Fruit fly (Drosophila melanogaster) whole organism, embryonic: ENCODE results near the gene cactin.
A peak's percentile ranks its signal among the peaks of the same experiment; 100 is the strongest.

Source experiments
- CG10274 ChIP-seq: fragments of 200-800 bp; sonication (Bioruptor generic); optimal IDR thresholded peaks from 3 replicates; lab custom pipeline; 2017; ENCODE audit warnings: missing biosample characterization, mild to moderate bottlenecking, missing genetic modification characterization
- CG10959 ChIP-seq: fragments of 200-800 bp; sonication (Bioruptor generic); IDR thresholded peaks from 2 replicates; pipeline ENCODE4 v1.3.6; 2022; ENCODE audit warnings: missing biosample characterization, missing genetic modification characterization
- CG11696 ChIP-seq: fragments of 200-800 bp; sonication (Bioruptor generic); IDR thresholded peaks from 2 replicates; pipeline ENCODE4 v1.3.6; 2022; ENCODE audit warnings: missing biosample characterization, missing genetic modification characterization
- CG12219 ChIP-seq: fragments of 200-800 bp; sonication (Bioruptor generic); optimal IDR thresholded peaks from 3 replicates; lab custom pipeline; 2018; ENCODE audit warnings: missing biosample characterization, mild to moderate bottlenecking, missing genetic modification characterization
- CG15514 ChIP-seq: fragments of 200-800 bp; sonication (Bioruptor generic); optimal IDR thresholded peaks from 3 replicates; lab custom pipeline; 2017; ENCODE audit warnings: missing biosample characterization, missing genetic modification characterization, mild to moderate bottlenecking, moderate library complexity, missing genetic modification reagents
- CG17829 ChIP-seq: fragments of 200-800 bp; optimal IDR thresholded peaks from 2 replicates; lab custom pipeline; 2019; ENCODE audit warnings: missing biosample characterization, mild to moderate bottlenecking, missing genetic modification characterization, moderate library complexity
- CG18599 ChIP-seq: fragments of 200-800 bp; sonication (Bioruptor generic); optimal IDR thresholded peaks from 3 replicates; lab custom pipeline; 2017; ENCODE audit warnings: missing biosample characterization, missing genetic modification characterization, mild to moderate bottlenecking, moderate library complexity, missing genetic modification reagents
- CG18619 ChIP-seq: fragments of 200-800 bp; sonication (Bioruptor generic); optimal IDR thresholded peaks from 3 replicates; lab custom pipeline; 2017; ENCODE audit warnings: missing biosample characterization, mild to moderate bottlenecking, missing genetic modification characterization
- CG30020 ChIP-seq: fragments of 200-800 bp; optimal IDR thresholded peaks from 2 replicates; lab custom pipeline; 2019; ENCODE audit warnings: missing biosample characterization, mild to moderate bottlenecking, missing genetic modification characterization, moderate library complexity
- CG3163 ChIP-seq: fragments of 200-800 bp; sonication (Bioruptor generic); optimal IDR thresholded peaks from 3 replicates; lab custom pipeline; 2016; ENCODE audit warnings: missing biosample characterization, missing genetic modification characterization
- CG32767 ChIP-seq: fragments of 200-800 bp; sonication (Bioruptor generic); IDR thresholded peaks from 2 replicates; pipeline ENCODE4 v1.3.6; 2022; ENCODE audit warnings: missing biosample characterization, missing genetic modification characterization
- CG32772 ChIP-seq: fragments of 200-800 bp; sonication (Bioruptor generic); IDR thresholded peaks from 2 replicates; pipeline ENCODE4 v1.3.6; 2022; ENCODE audit warnings: missing biosample characterization, missing genetic modification characterization
- CG4617 ChIP-seq: fragments of 200-800 bp; sonication (Bioruptor generic); optimal IDR thresholded peaks from 3 replicates; lab custom pipeline; 2016; ENCODE audit warnings: missing biosample characterization, missing genetic modification characterization, borderline replicate concordance
- CG7928 ChIP-seq: fragments of 200-800 bp; sonication (Bioruptor generic); optimal IDR thresholded peaks from 2 replicates; lab custom pipeline; 2017; ENCODE audit warnings: missing biosample characterization, mild to moderate bottlenecking, missing genetic modification characterization
- CG7987 ChIP-seq: fragments of 200-800 bp; sonication (Bioruptor generic); optimal IDR thresholded peaks from 2 replicates; lab custom pipeline; 2018; ENCODE audit warnings: missing biosample characterization, mild to moderate bottlenecking, missing genetic modification characterization, moderate library complexity
- CG9727 ChIP-seq: fragments of 200-800 bp; sonication (Bioruptor generic); optimal IDR thresholded peaks from 3 replicates; lab custom pipeline; 2017; ENCODE audit warnings: missing biosample characterization, mild to moderate bottlenecking, missing genetic modification characterization
- CoRest ChIP-seq: fragments of 200-800 bp; sonication (Bioruptor generic); optimal IDR thresholded peaks from 3 replicates; lab custom pipeline; 2018; ENCODE audit warnings: missing biosample characterization, mild to moderate bottlenecking, missing genetic modification characterization, moderate library complexity
- D19A ChIP-seq: fragments of 200-800 bp; optimal IDR thresholded peaks from 3 replicates; lab custom pipeline; 2019; ENCODE audit warnings: missing biosample characterization, mild to moderate bottlenecking, missing genetic modification characterization, moderate library complexity
- Dip3 ChIP-seq: fragments of 200-800 bp; sonication (Bioruptor generic); optimal IDR thresholded peaks from 3 replicates; lab custom pipeline; 2016; ENCODE audit warnings: missing biosample characterization, missing genetic modification characterization
- Dll ChIP-seq: fragments of 200-800 bp; sonication (Bioruptor generic); IDR thresholded peaks from 4 replicates; pipeline ENCODE4 v1.3.6; 2022; ENCODE audit warnings: missing biosample characterization, missing genetic modification characterization; ENCODE audit not compliant: partially characterized antibody
- Doc3 ChIP-seq: fragments of 200-800 bp; sonication (Bioruptor generic); IDR thresholded peaks from 3 replicates; pipeline ENCODE4 v1.3.6; 2022; ENCODE audit warnings: missing biosample characterization, missing genetic modification characterization; ENCODE audit not compliant: partially characterized antibody
- Dref ChIP-seq: fragments of 200-800 bp; sonication (Bioruptor generic); IDR thresholded peaks from 2 replicates; pipeline ENCODE4 v1.3.6; 2022; ENCODE audit warnings: missing biosample characterization, missing genetic modification characterization
- E2f2 ChIP-seq: fragments of 200-800 bp; sonication (Bioruptor generic); IDR thresholded peaks from 2 replicates; pipeline ENCODE4 v1.3.6; 2022; ENCODE audit warnings: missing biosample characterization, missing genetic modification characterization
- Eip74EF ChIP-seq, 2 experiments: fragments of 200-800 bp in 1 of 2; fragments of >200 bp in 1 of 2; sonication (Bioruptor generic) in 1 of 2; optimal IDR thresholded peaks; 2 replicates each; lab custom pipeline; 2017 to 2019; ENCODE audit warnings: missing biosample characterization in 2 of 2, missing genetic modification characterization in 2 of 2, mild to moderate bottlenecking in 1 of 2, moderate library complexity in 1 of 2
- H2.0 ChIP-seq: fragments of 200-800 bp; sonication (Bioruptor generic); IDR thresholded peaks from 2 replicates; pipeline ENCODE4 v1.3.6; 2022; ENCODE audit warnings: missing biosample characterization, missing genetic modification characterization
- HLHmδ ChIP-seq: fragments of 200-800 bp; sonication (Bioruptor generic); optimal IDR thresholded peaks from 2 replicates; lab custom pipeline; 2018; ENCODE audit warnings: missing biosample characterization, mild to moderate bottlenecking, missing genetic modification characterization, moderate library complexity
- Hey ChIP-seq: fragments of 200-800 bp; sonication (Bioruptor generic); optimal IDR thresholded peaks from 3 replicates; lab custom pipeline; 2018; ENCODE audit warnings: missing biosample characterization, mild to moderate bottlenecking, missing genetic modification characterization
- NC2β ChIP-seq: fragments of 200-800 bp; sonication (Bioruptor generic); optimal IDR thresholded peaks from 2 replicates; lab custom pipeline; 2016; ENCODE audit warnings: missing biosample characterization, missing genetic modification characterization
- Rx ChIP-seq: fragments of 200-800 bp; sonication (Bioruptor generic); IDR thresholded peaks from 2 replicates; pipeline ENCODE4 v1.3.6; 2022; ENCODE audit warnings: missing biosample characterization, missing genetic modification characterization
- Ssrp ChIP-seq: fragments of 200-800 bp; sonication (Bioruptor generic); optimal IDR thresholded peaks from 2 replicates; lab custom pipeline; 2018; ENCODE audit warnings: missing biosample characterization, mild to moderate bottlenecking, missing genetic modification characterization, moderate library complexity
- Stat92E ChIP-seq, 3 experiments: fragments of >200 bp in 2 of 3; fragments of 200-800 bp in 1 of 3; sonication (Bioruptor generic) in 1 of 3; optimal IDR thresholded peaks; 2 replicates each; lab custom pipeline; 2017 to 2019; ENCODE audit warnings: missing biosample characterization in 3 of 3, missing genetic modification characterization in 3 of 3, mild to moderate bottlenecking in 1 of 3, moderate library complexity in 1 of 3
- Taf1 ChIP-seq: fragments of 200-800 bp; sonication (Bioruptor generic); IDR thresholded peaks from 2 replicates; pipeline ENCODE4 v1.3.6; 2022; ENCODE audit warnings: missing biosample characterization, missing genetic modification characterization
- Xrp1 ChIP-seq: fragments of 200-800 bp; sonication (Bioruptor generic); IDR thresholded peaks from 2 replicates; pipeline ENCODE4 v1.3.6; 2022; ENCODE audit warnings: missing biosample characterization, missing genetic modification characterization
- abd-A ChIP-seq: fragments of 200-800 bp; sonication (Bioruptor generic); optimal IDR thresholded peaks from 3 replicates; lab custom pipeline; 2019; ENCODE audit warnings: missing biosample characterization, mild to moderate bottlenecking, missing genetic modification characterization, moderate library complexity
- ato ChIP-seq: fragments of 200-800 bp; sonication (Bioruptor generic); IDR thresholded peaks from 2 replicates; pipeline ENCODE4 v1.3.6; 2022; ENCODE audit warnings: missing biosample characterization, missing genetic modification characterization; ENCODE audit not compliant: partially characterized antibody
- chn ChIP-seq: fragments of 200-800 bp; sonication (Bioruptor generic); optimal IDR thresholded peaks from 2 replicates; lab custom pipeline; 2016; ENCODE audit warnings: missing biosample characterization, missing genetic modification characterization
- lola ChIP-seq, 3 experiments: fragments of >200 bp in 2 of 3; fragments of 200-800 bp in 1 of 3; sonication (Bioruptor generic) in 1 of 3; optimal IDR thresholded peaks; 2 replicates each; lab custom pipeline; 2017 to 2019; ENCODE audit warnings: missing biosample characterization in 3 of 3, missing genetic modification characterization in 3 of 3, mild to moderate bottlenecking in 1 of 3, moderate library complexity in 1 of 3
- lov ChIP-seq, 2 experiments: fragments of 200-800 bp in 1 of 2; fragments of >200 bp in 1 of 2; sonication (Bioruptor generic) in 1 of 2; IDR thresholded peaks in 1 of 2; optimal IDR thresholded peaks in 1 of 2; 2 replicates in 1 of 2; 3 replicates in 1 of 2; pipeline versions ENCODE4 v1.3.6 to Lab custom; 2017 to 2022; ENCODE audit warnings: missing biosample characterization in 1 of 2, missing genetic modification characterization in 1 of 2
- odd ChIP-seq: fragments of 200-800 bp; sonication (Bioruptor generic); optimal IDR thresholded peaks from 2 replicates; lab custom pipeline; 2017; ENCODE audit warnings: missing biosample characterization, mild to moderate bottlenecking, missing genetic modification characterization
- otp ChIP-seq: fragments of 200-800 bp; sonication (Bioruptor generic); IDR thresholded peaks from 3 replicates; pipeline ENCODE4, ENCODE4 v1.3.6; 2022; ENCODE audit warnings: missing biosample characterization, missing genetic modification characterization
- peb ChIP-seq: fragments of 200-800 bp; sonication (Bioruptor generic); IDR thresholded peaks from 2 replicates; pipeline ENCODE4 v1.3.6; 2022; ENCODE audit warnings: missing biosample characterization, missing genetic modification characterization
- phol ChIP-seq: fragments of 200-800 bp; sonication (Bioruptor generic); optimal IDR thresholded peaks from 3 replicates; lab custom pipeline; 2018; ENCODE audit warnings: missing biosample characterization, mild to moderate bottlenecking, missing genetic modification characterization, moderate library complexity
- pnt ChIP-seq: fragments of 200-800 bp; sonication (Bioruptor generic); optimal IDR thresholded peaks from 3 replicates; lab custom pipeline; 2016; ENCODE audit warnings: missing biosample characterization, missing genetic modification characterization
- schlank ChIP-seq: fragments of 200-800 bp; sonication (Bioruptor generic); optimal IDR thresholded peaks from 2 replicates; lab custom pipeline; 2018; ENCODE audit warnings: missing biosample characterization, mild to moderate bottlenecking, missing genetic modification characterization
- seq ChIP-seq: fragments of 200-800 bp; sonication (Bioruptor generic); IDR thresholded peaks from 2 replicates; pipeline ENCODE4 v1.3.6; 2022; ENCODE audit warnings: missing biosample characterization, missing genetic modification characterization
- trh ChIP-seq: fragments of 200-800 bp; sonication (Bioruptor generic); optimal IDR thresholded peaks from 2 replicates; lab custom pipeline; 2016; ENCODE audit warnings: missing biosample characterization, missing genetic modification characterization
- usp ChIP-seq: fragments of >200 bp; optimal IDR thresholded peaks from 2 replicates; lab custom pipeline; 2017; ENCODE audit warnings: missing biosample characterization, missing genetic modification characterization

The cactin gene

DNA sequence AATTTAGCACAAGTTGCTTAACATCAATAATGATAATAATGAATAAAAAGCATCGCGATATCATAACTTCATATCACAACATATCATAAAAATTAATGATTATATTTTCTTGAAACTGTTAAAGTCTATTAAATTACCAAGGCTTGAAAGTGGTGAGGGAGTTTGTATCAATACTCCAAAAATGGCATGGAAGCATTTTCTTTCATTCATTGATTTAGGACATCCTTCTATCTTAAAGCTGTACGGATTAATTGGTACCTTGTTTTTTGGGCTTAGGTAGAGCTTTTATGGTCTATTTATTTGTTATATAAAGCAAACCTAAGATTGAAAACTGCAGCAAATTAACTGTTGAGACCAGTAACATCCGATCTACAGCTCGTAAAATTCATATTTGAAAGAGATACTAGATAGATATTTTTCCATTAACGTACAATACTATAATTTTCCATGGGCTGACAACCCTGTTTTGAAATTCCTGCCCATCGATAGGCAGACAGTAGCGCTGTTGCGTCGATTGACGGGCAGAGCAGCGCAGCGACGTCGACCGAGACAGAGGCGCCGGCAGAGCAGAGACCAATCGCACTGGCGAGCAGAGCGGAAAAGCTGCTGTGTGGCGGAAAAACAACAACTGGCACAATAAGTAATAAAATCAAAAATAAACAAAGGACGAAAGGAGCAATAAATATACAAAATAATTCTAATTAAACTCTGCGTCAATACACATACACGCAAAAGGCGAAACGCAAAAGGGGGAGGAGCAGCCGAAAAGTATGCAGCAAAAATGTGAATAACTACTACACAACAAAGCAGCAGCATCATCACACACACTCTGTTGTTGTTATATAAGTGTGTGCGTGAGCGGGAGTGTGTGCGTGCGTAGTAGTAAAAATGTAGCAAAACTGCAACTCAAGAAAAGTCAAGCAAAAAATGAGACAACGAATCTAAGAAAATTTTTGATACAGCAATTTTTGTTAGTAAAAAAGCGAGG, 9.8 kb downstream of the cactin start, which contains the start of gene CG1695 (continued):
- TF ChIP-seq D19A (tag; lab: Kevin White, UChicago) (no peak), trh (GFP tag; lab: Kevin White, UChicago) (no peak), Xrp1 (GFP tag; lab: Robert Waterston, UW) (no peak), Stat92E (GFP tag; optimal IDR thresholded peaks at IDR 0.05; lab: Kevin White, UChicago) (no peak), peb (GFP tag; lab: Robert Waterston, UW) (no peak), phol (tag; lab: Kevin White, UChicago) (peak; percentile 12), Hey (tag; lab: Kevin White, UChicago) (no peak), schlank (no peak), seq (GFP tag; lab: Robert Waterston, UW) (no peak), Rx (GFP tag; lab: Robert Waterston, UW) (no peak), CG32767 (GFP tag; lab: Robert Waterston, UW) (no peak), Dip3 (no peak), chn (GFP tag; lab: Kevin White, UChicago) (no peak), pnt (no peak), CG18619 (GFP tag; lab: Kevin White, UChicago) (peak; percentile 19), CG30020 (no peak), abd-A (tag; lab: Kevin White, UChicago) (no peak), Ssrp (no peak), lola (GFP tag; optimal IDR thresholded peaks at IDR 0.05; lab: Kevin White, UChicago) (no peak), CG9727 (GFP tag; lab: Kevin White, UChicago) (peak; percentile 30), Dll (GFP tag; lab: Robert Waterston, UW) (no peak), Taf1 (no peak), CG10274 (GFP tag; lab: Kevin White, UChicago) (no peak), CG17829 (tag; lab: Kevin White, UChicago) (no peak), CoRest (tag; lab: Kevin White, UChicago) (peak; percentile 36), H2.0 (0 out of 2 replicates have a peak, but pooled peaks have one; percentile 11), CG10959 (GFP tag; lab: Robert Waterston, UW) (no peak), NC2β (GFP tag; lab: Kevin White, UChicago) (no peak), CG7987 (no peak), CG32772 (GFP tag; lab: Robert Waterston, UW) (no peak), CG4617 (no peak), ato (GFP tag; lab: Robert Waterston, UW) (no peak), Dref (GFP tag; lab: Robert Waterston, UW) (peak; percentile 59), lov (optimal IDR thresholded peaks at IDR 0.05; lab: Kevin White, UChicago) (no peak), lov (GFP tag; IDR thresholded peaks at IDR 0.05; lab: Robert Waterston, UW) (no peak), CG12219 (GFP tag; lab: Kevin White, UChicago) (no peak), odd (GFP tag; lab: Kevin White, UChicago) (peak; percentile 32), HLHmδ (GFP tag; lab: Kevin White, UChicago) (no peak), usp (GFP tag; lab: Kevin White, UChicago) (no peak), E2f2 (GFP tag; lab: Robert Waterston, UW) (peak; percentile 35; the same call in 1 of the 2 replicates), Eip74EF (GFP tag; optimal IDR thresholded peaks at IDR 0.05; lab: Kevin White, UChicago) (no peak), CG7928 (no peak), Doc3 (GFP tag; lab: Robert Waterston, UW) (no peak), CG18599 (GFP tag; lab: Kevin White, UChicago) (peak; percentile 29), CG3163 (no peak), otp (GFP tag; lab: Robert Waterston, UW) (no peak), CG15514 (GFP tag; lab: Kevin White, UChicago) (peak; percentile 17), CG11696 (GFP tag; lab: Robert Waterston, UW) (no peak)
